Worm (Caenorhabditis elegans): ENCODE data around the gene mrp-3.

Gene mrp-3

ce11 chrX:15884478-15884877 lies 54.6 kb downstream of the mrp-3 start:
- no peak for TF ChIP-seq sea-1 (GFP tag; conservative IDR thresholded peaks at IDR 0.05)
- no peak for TF ChIP-seq hmg-4 (GFP tag; optimal IDR thresholded peaks at IDR 0.05)
- no peak for TF ChIP-seq tbx-11 (GFP tag; IDR thresholded peaks at IDR 0.05)
- TF ChIP-seq B0310.2 (tag; optimal IDR thresholded peaks at IDR 0.05) = no peak
- TF ChIP-seq hnd-1 (tag; optimal IDR thresholded peaks at IDR 0.05) = no peak
- no peak for TF ChIP-seq ceh-13 (GFP tag; optimal IDR thresholded peaks at IDR 0.05)
- no peak for TF ChIP-seq ets-7 (tag; optimal IDR thresholded peaks at IDR 0.05)
- no peak for TF ChIP-seq ama-1 (optimal IDR thresholded peaks at IDR 0.05)
- no peak for TF ChIP-seq tra-4 (tag; optimal IDR thresholded peaks at IDR 0.05)
- TF ChIP-seq ceh-36 (tag; optimal IDR thresholded peaks at IDR 0.05) = no peak
- no peak for TF ChIP-seq scrt-1 (GFP tag; IDR thresholded peaks at IDR 0.05)
- no peak for TF ChIP-seq F13C5.2 (tag; optimal IDR thresholded peaks at IDR 0.05)
- TF ChIP-seq flt-1 (GFP tag; IDR thresholded peaks at IDR 0.05) = no peak
- TF ChIP-seq hmbx-1 (tag; optimal IDR thresholded peaks at IDR 0.05) = no peak
- no peak for TF ChIP-seq aly-1 (tag; optimal IDR thresholded peaks at IDR 0.05)
- TF ChIP-seq pes-1 (GFP tag; IDR thresholded peaks at IDR 0.05) = no peak
- TF ChIP-seq tbx-37 (GFP tag; conservative IDR thresholded peaks at IDR 0.05) = no peak

ce11 chrX:15881027-15881426 lies 58.1 kb downstream of the mrp-3 start:
- TF ChIP-seq ama-1 (optimal IDR thresholded peaks at IDR 0.05) = no peak
- TF ChIP-seq hmg-4 (GFP tag; optimal IDR thresholded peaks at IDR 0.05) = peak; percentile 23
